Worm (Caenorhabditis elegans): ENCODE results near the gene pqn-73.

pqn-73 gene

ce11 chrII:8577509-8578099 lies 37.1 kb downstream of the pqn-73 start, which contains the start of gene F54C9.9 (continued):
- TF ChIP-seq lsl-1 (GFP tag; optimal IDR thresholded peaks at IDR 0.05) (peak; percentile 50), hlh-12 (tag; optimal IDR thresholded peaks at IDR 0.05) (no peak), F49E8.2 (tag; optimal IDR thresholded peaks at IDR 0.05; ENCODE audit: insufficient read depth) (peak; percentile 79), ama-1 (optimal IDR thresholded peaks at IDR 0.05) (no peak), ama-1 (GFP tag; optimal IDR thresholded peaks at IDR 0.05) (peak in 1 of 2 experiments; percentile 77), lin-54 (GFP tag; optimal IDR thresholded peaks at IDR 0.05) (peak; percentile 19), snpc-4 (GFP tag; optimal IDR thresholded peaks at IDR 0.05) (peak; percentile 44), snpc-4 (tag; optimal IDR thresholded peaks at IDR 0.05) (peak in 2 of 4 experiments; percentile 19 to 27), B0336.3 (GFP tag; IDR thresholded peaks at IDR 0.05) (peak; percentile 73; the same call in 1 of the 2 replicates)

DNA sequence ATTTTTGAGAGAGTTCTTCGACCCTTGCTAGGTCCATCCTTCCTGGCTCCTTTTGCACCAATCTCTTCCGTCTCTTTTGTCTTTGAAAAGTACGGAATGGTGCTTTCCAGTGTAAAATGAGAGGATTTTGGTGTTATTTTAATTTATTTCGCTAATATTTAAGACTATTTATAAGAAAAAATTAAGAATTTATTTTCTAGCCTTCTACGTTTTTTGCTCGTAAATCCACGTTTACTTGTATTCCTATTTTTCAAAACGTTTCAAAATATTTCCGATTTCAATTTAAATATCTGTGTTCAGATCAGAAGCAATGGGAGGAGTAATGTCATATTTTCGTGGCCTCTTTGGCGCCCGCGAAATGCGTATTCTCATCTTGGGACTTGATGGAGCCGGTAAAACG lies 41.2 kb downstream of the pqn-73 start, which contains the start of gene arl-1:
TSS of gene arl-1 (plus strand) at position 301 of the 400 bp plus-strand sequence.
- TF ChIP-seq aptf-3 (GFP tag; IDR thresholded peaks at IDR 0.05) (0 out of 2 replicates have a peak, but pooled peaks have one; percentile 6), madf-10 (tag; optimal IDR thresholded peaks at IDR 0.05) (no peak), K11D2.4 (GFP tag; IDR thresholded peaks at IDR 0.05) (no peak)

DNA sequence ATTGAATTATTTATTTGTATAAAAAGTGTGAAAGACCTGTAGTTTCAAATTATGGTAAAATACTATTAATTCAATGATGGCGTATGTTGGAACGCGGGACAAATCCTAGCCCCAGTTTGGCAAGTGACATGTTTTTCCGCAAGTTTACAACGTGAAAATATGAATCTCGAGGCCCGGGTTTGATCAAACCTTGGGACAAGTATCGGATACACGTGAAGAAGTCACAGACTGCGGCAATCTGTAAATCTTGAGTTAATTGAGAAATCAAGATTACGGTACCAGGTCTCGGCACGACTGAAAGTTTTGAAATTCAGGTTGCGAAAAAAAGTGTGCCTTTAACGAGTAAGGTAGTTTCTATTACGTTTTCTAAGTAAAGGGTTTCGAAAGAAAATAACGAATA lies 42.5 kb downstream of the pqn-73 start:
- TF ChIP-seq unc-130 (GFP tag; optimal IDR thresholded peaks at IDR 0.05) = no peak
- no peak for TF ChIP-seq lir-1 (GFP tag; conservative IDR thresholded peaks at IDR 0.05)
- no peak for TF ChIP-seq fkh-3 (tag; optimal IDR thresholded peaks at IDR 0.05)
- no peak for TF ChIP-seq egl-18 (GFP tag; IDR thresholded peaks at IDR 0.05)
- no peak for TF ChIP-seq attf-6 (GFP tag; IDR thresholded peaks at IDR 0.05)
- TF ChIP-seq lin-26 (GFP tag; IDR thresholded peaks at IDR 0.05) = peak; percentile 55; the same call in 1 of the 2 replicates
- no peak for TF ChIP-seq ztf-3 (GFP tag; optimal IDR thresholded peaks at IDR 0.05)
- no peak for TF ChIP-seq hlh-12 (tag; optimal IDR thresholded peaks at IDR 0.05)
- no peak for TF ChIP-seq snpc-1.1 (tag; optimal IDR thresholded peaks at IDR 0.05; ENCODE audit: insufficient read depth)
- TF ChIP-seq madf-6 (GFP tag; IDR thresholded peaks at IDR 0.05) = 0 out of 2 replicates have a peak, but pooled peaks have one; percentile 24
- TF ChIP-seq ama-1 (optimal IDR thresholded peaks at IDR 0.05) = no peak
- no peak for TF ChIP-seq ama-1 (GFP tag; optimal IDR thresholded peaks at IDR 0.05)
- TF ChIP-seq T26A5.8 (tag; optimal IDR thresholded peaks at IDR 0.05) = no peak
- no peak for TF ChIP-seq cebp-1 (GFP tag; IDR thresholded peaks at IDR 0.05)
- peak; percentile 7 for TF ChIP-seq cebp-1 (tag; optimal IDR thresholded peaks at IDR 0.05)
- TF ChIP-seq ceh-79 (tag; optimal IDR thresholded peaks at IDR 0.05) = no peak
- TF ChIP-seq F55B11.4 (tag; optimal IDR thresholded peaks at IDR 0.05; ENCODE audit: borderline replicate concordance, insufficient read depth) = no peak
- no peak for TF ChIP-seq tbx-9 (tag; optimal IDR thresholded peaks at IDR 0.05; ENCODE audit: borderline replicate concordance)
- no peak for TF ChIP-seq F22D6.2 (tag; optimal IDR thresholded peaks at IDR 0.05)
- no peak for TF ChIP-seq sptf-2 (GFP tag; optimal IDR thresholded peaks at IDR 0.05)
- TF ChIP-seq F57A8.1 (GFP tag; optimal IDR thresholded peaks at IDR 0.05) = no peak
- TF ChIP-seq F39B2.1 (GFP tag; IDR thresholded peaks at IDR 0.05) = no peak
- no peak for TF ChIP-seq nfyb-1 (GFP tag; IDR thresholded peaks at IDR 0.05)
- TF ChIP-seq ztf-18 (tag; optimal IDR thresholded peaks at IDR 0.05) = no peak
- TF ChIP-seq aptf-3 (GFP tag; IDR thresholded peaks at IDR 0.05) = peak; percentile 22; the same call in 1 of the 2 replicates
- TF ChIP-seq madf-10 (tag; optimal IDR thresholded peaks at IDR 0.05) = no peak
- no peak for TF ChIP-seq rcor-1 (GFP tag; IDR thresholded peaks at IDR 0.05)
- TF ChIP-seq lin-54 (GFP tag; optimal IDR thresholded peaks at IDR 0.05) = no peak

Measured in whole organism, young adult.